Worm (Caenorhabditis elegans) whole organism, late embryonic: ENCODE results near the gene K01D12.9.

Experiments
- ahr-1 ChIP-seq: sonication (generic microtip); optimal IDR thresholded peaks from 2 replicates; lab custom pipeline; 2016; ENCODE audit warnings: missing genetic modification characterization, missing compliant biosample characterization
- ama-1 ChIP-seq: fragments of 150-350 bp; optimal IDR thresholded peaks from 2 replicates; lab custom pipeline; 2014
- ceh-30 ChIP-seq: fragments of 150-350 bp; optimal IDR thresholded peaks from 2 replicates; lab custom pipeline; 2014; ENCODE audit warnings: missing biosample characterization, missing genetic modification characterization
- ceh-9 ChIP-seq: sonication (generic microtip); optimal IDR thresholded peaks from 2 replicates; lab custom pipeline; 2016; ENCODE audit warnings: mild to moderate bottlenecking, missing genetic modification characterization, inconsistent platforms, missing compliant biosample characterization
- elt-2 ChIP-seq: sonication (generic microtip); optimal IDR thresholded peaks from 2 replicates; lab custom pipeline; 2016; ENCODE audit warnings: missing genetic modification reagents, missing genetic modification characterization, missing compliant biosample characterization
- fkh-10 ChIP-seq: fragments of 150-350 bp; optimal IDR thresholded peaks from 2 replicates; lab custom pipeline; 2014; ENCODE audit warnings: missing biosample characterization, missing genetic modification reagents, missing genetic modification characterization
- hlh-15 ChIP-seq: sonication (generic microtip); optimal IDR thresholded peaks from 2 replicates; lab custom pipeline; 2016; ENCODE audit warnings: missing genetic modification characterization, missing compliant biosample characterization
- hlh-6 ChIP-seq: sonication (generic microtip); optimal IDR thresholded peaks from 2 replicates; lab custom pipeline; 2016; ENCODE audit warnings: missing genotype, missing genetic modification characterization, missing compliant biosample characterization
- hlh-8 ChIP-seq: sonication (generic microtip); optimal IDR thresholded peaks from 2 replicates; lab custom pipeline; 2016; ENCODE audit warnings: missing genotype, missing genetic modification characterization, missing compliant biosample characterization
- lim-6 ChIP-seq: sonication (generic microtip); optimal IDR thresholded peaks from 2 replicates; lab custom pipeline; 2016; ENCODE audit warnings: missing genetic modification characterization, missing compliant biosample characterization
- nfya-1 ChIP-seq: sonication (generic microtip); optimal IDR thresholded peaks from 2 replicates; lab custom pipeline; 2017; ENCODE audit warnings: missing genetic modification characterization, mild to moderate bottlenecking, missing compliant biosample characterization, antibody characterized with exemption, moderate library complexity
- pha-4 ChIP-seq: fragments of 150-350 bp; optimal IDR thresholded peaks from 2 replicates; lab custom pipeline; 2018; ENCODE audit warnings: missing biosample characterization, missing genetic modification reagents, missing genetic modification characterization
- tbx-2 ChIP-seq: sonication (generic microtip); optimal IDR thresholded peaks from 2 replicates; lab custom pipeline; 2016; ENCODE audit warnings: missing genetic modification characterization, missing compliant biosample characterization
- unc-42 ChIP-seq: sonication (generic microtip); optimal IDR thresholded peaks from 2 replicates; lab custom pipeline; 2016; ENCODE audit warnings: missing genotype, missing genetic modification characterization, missing compliant biosample characterization

DNA sequence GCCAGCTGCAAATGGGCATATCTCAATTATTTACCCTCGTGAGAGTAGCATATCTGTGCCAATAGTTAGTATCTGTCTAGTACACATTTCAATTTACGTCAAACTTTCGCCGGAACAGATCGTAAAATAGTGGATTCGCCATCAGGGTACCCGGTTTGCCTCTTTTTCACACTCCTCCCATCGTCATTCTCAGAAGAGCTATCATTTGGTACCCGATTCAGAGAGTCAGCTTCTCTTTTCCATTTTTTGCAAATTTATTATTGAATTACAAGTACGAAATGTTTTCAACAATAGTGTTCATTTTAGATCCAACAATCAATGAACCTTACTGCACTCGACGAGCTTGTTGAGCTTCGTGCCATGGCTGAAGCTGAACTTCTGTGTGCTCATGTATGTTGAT lies 24.6 kb upstream of the K01D12.9 start, which contains the start of gene C54D10.5:
- TF ChIP-seq hlh-15 (tag; lab: Kevin White, UChicago) (no peak), ceh-9 (tag; lab: Kevin White, UChicago) (no peak), ceh-30 (tag; lab: Kevin White, UChicago) (no peak), hlh-6 (tag; lab: Kevin White, UChicago) (no peak), lim-6 (no peak), nfya-1 (tag; lab: Kevin White, UChicago) (no peak), pha-4 (tag; lab: Kevin White, UChicago) (no peak), elt-2 (tag; lab: Kevin White, UChicago) (no peak), fkh-10 (GFP tag; lab: Kevin White, UChicago) (no peak), hlh-8 (tag; lab: Kevin White, UChicago) (no peak), ahr-1 (tag; lab: Kevin White, UChicago) (no peak), tbx-2 (tag; lab: Kevin White, UChicago) (no peak), ama-1 (no peak), unc-42 (tag; lab: Kevin White, UChicago) (no peak)
